Worm (Caenorhabditis elegans) whole organism, L4 larva: ENCODE results near the gene dif-1.

ENCODE experiments used
- F37D6.2 ChIP-seq: sonication (generic microtip); optimal IDR thresholded peaks from 2 replicates; lab custom pipeline; 2016; ENCODE audit warnings: mild to moderate bottlenecking, missing genetic modification characterization, missing compliant biosample characterization
- T20F7.1 ChIP-seq: fragments of 200-800 bp; sonication (Bioruptor generic); optimal IDR thresholded peaks from 2 replicates; lab custom pipeline; 2018; ENCODE audit warnings: mild to moderate bottlenecking, missing genetic modification characterization, missing compliant biosample characterization
- Y105C5A.15 ChIP-seq: fragments of 200-800 bp; sonication (Bioruptor generic); IDR thresholded peaks from 2 replicates; pipeline ENCODE4 v1.3.6; 2022; ENCODE audit warnings: missing genetic modification characterization, missing compliant biosample characterization
- Y48G9A.11 ChIP-seq: fragments of 200-800 bp; sonication (Bioruptor generic); IDR thresholded peaks from 2 replicates; pipeline ENCODE4 v1.3.6; 2022; ENCODE audit warnings: missing genetic modification reagents, missing genetic modification characterization, missing compliant biosample characterization
- ZK546.5 ChIP-seq, 2 experiments: sonication (generic microtip); optimal IDR thresholded peaks; 2 replicates each; lab custom pipeline; 2017; ENCODE audit warnings: missing biosample characterization in 2 of 2, missing genetic modification characterization in 2 of 2
- aly-2 ChIP-seq: sonication (generic microtip); optimal IDR thresholded peaks from 2 replicates; lab custom pipeline; 2018; ENCODE audit warnings: missing biosample characterization, missing genetic modification characterization
- ama-1 ChIP-seq: fragments of 150-350 bp; optimal IDR thresholded peaks from 2 replicates; lab custom pipeline; 2014; ENCODE audit warnings: inconsistent platforms, mixed read lengths
- arid-1 ChIP-seq: fragments of 200-800 bp; sonication (Bioruptor generic); conservative IDR thresholded peaks from 2 replicates; pipeline ENCODE4 v1.3.6; 2022; ENCODE audit warnings: missing genetic modification reagents, missing genetic modification characterization, missing compliant biosample characterization
- attf-4 ChIP-seq: sonication (generic microtip); optimal IDR thresholded peaks from 3 replicates; lab custom pipeline; 2017; ENCODE audit warnings: missing biosample characterization, missing genetic modification characterization
- ceh-28 ChIP-seq: fragments of 150-350 bp; optimal IDR thresholded peaks from 2 replicates; lab custom pipeline; 2014; ENCODE audit warnings: missing biosample characterization, missing genetic modification reagents, missing genetic modification characterization
- ctbp-1 ChIP-seq: fragments of 200-800 bp; sonication (Bioruptor generic); IDR thresholded peaks from 2 replicates; pipeline ENCODE4 v1.3.6; 2022; ENCODE audit warnings: missing genetic modification reagents, missing genetic modification characterization, missing compliant biosample characterization
- daf-16 ChIP-seq, 3 experiments: sonication (generic microtip); optimal IDR thresholded peaks; 2 replicates each; lab custom pipeline; 2016 to 2017; ENCODE audit warnings: missing genetic modification characterization in 3 of 3, missing genetic modification reagents in 3 of 3, mild to moderate bottlenecking in 2 of 3, missing compliant biosample characterization in 2 of 3, missing biosample characterization in 1 of 3, moderate library complexity in 1 of 3
- dmd-6 ChIP-seq: fragments of 200-800 bp; sonication (Bioruptor generic); IDR thresholded peaks from 2 replicates; pipeline ENCODE4 v1.3.6; 2022; ENCODE audit warnings: missing genetic modification reagents, missing genetic modification characterization, missing compliant biosample characterization
- dve-1 ChIP-seq: sonication (generic microtip); optimal IDR thresholded peaks from 2 replicates; lab custom pipeline; 2017; ENCODE audit warnings: antibody characterized with exemption, mild to moderate bottlenecking, missing genetic modification characterization, missing compliant biosample characterization; ENCODE audit not compliant: insufficient read depth
- egl-27 ChIP-seq: sonication (generic microtip); optimal IDR thresholded peaks from 3 replicates; lab custom pipeline; 2017; ENCODE audit warnings: missing biosample characterization, missing genetic modification reagents, missing genetic modification characterization
- egl-43 ChIP-seq: fragments of 200-800 bp; sonication (Bioruptor generic); IDR thresholded peaks from 2 replicates; pipeline ENCODE4 v1.3.6; 2022; ENCODE audit warnings: missing genetic modification reagents, missing genetic modification characterization, missing compliant biosample characterization
- fos-1 ChIP-seq: fragments of 150-350 bp; optimal IDR thresholded peaks from 2 replicates; lab custom pipeline; 2014; ENCODE audit warnings: missing biosample characterization, missing genetic modification characterization
- hif-1 ChIP-seq, 2 experiments: sonication (generic microtip); optimal IDR thresholded peaks; 2 replicates each; lab custom pipeline; 2016 to 2017; ENCODE audit warnings: missing compliant biosample characterization in 2 of 2, missing genetic modification characterization in 2 of 2, missing genetic modification reagents in 2 of 2, missing genotype in 2 of 2, mild to moderate bottlenecking in 1 of 2
- hlh-11 ChIP-seq: fragments of 200-800 bp; sonication (Bioruptor generic); optimal IDR thresholded peaks from 2 replicates; lab custom pipeline; 2018; ENCODE audit warnings: mild to moderate bottlenecking, missing genetic modification characterization, missing compliant biosample characterization
- lin-13 ChIP-seq: fragments of 150-350 bp; optimal IDR thresholded peaks from 2 replicates; lab custom pipeline; 2014; ENCODE audit warnings: missing biosample characterization, missing genetic modification reagents, missing genetic modification characterization
- lin-15B ChIP-seq: fragments of 150-350 bp; sonication (generic microtip); optimal IDR thresholded peaks from 3 replicates; lab custom pipeline; 2014; ENCODE audit warnings: missing biosample characterization, missing genetic modification characterization
- lin-39 ChIP-seq: fragments of 150-350 bp; optimal IDR thresholded peaks from 2 replicates; lab custom pipeline; 2014; ENCODE audit warnings: missing biosample characterization, missing genetic modification reagents, missing genetic modification characterization
- lsy-2 ChIP-seq, 2 experiments: fragments of 150-350 bp in 1 of 2; sonication (generic microtip) in 1 of 2; optimal IDR thresholded peaks; 2 replicates each; lab custom pipeline; 2014 to 2017; ENCODE audit warnings: missing biosample characterization in 2 of 2, missing genetic modification characterization in 2 of 2
- madf-5 ChIP-seq, 2 experiments: fragments of 200-800 bp; sonication (Bioruptor generic); IDR thresholded peaks; 2 replicates each; pipeline ENCODE4 v1.3.6; 2022; ENCODE audit warnings: missing compliant biosample characterization in 2 of 2, missing genetic modification characterization in 2 of 2
- mes-2 ChIP-seq: sonication (generic microtip); optimal IDR thresholded peaks from 2 replicates; lab custom pipeline; 2016; ENCODE audit warnings: missing genotype, mild to moderate bottlenecking, missing genetic modification characterization, missing compliant biosample characterization; ENCODE audit not compliant: poor library complexity, severe bottlenecking
- mxl-2 ChIP-seq: fragments of 200-800 bp; sonication (Bioruptor generic); conservative IDR thresholded peaks from 2 replicates; pipeline ENCODE4 v1.3.6; 2022; ENCODE audit warnings: missing genetic modification reagents, missing genetic modification characterization, missing compliant biosample characterization
- nhr-25 ChIP-seq: sonication (generic microtip); optimal IDR thresholded peaks from 2 replicates; lab custom pipeline; 2017; ENCODE audit warnings: missing genetic modification characterization, mild to moderate bottlenecking, missing compliant biosample characterization, antibody characterized with exemption, moderate library complexity, borderline replicate concordance; ENCODE audit not compliant: insufficient read depth
- nhr-41 ChIP-seq: fragments of 200-800 bp; sonication (Bioruptor generic); IDR thresholded peaks from 2 replicates; pipeline ENCODE4 v1.3.6; 2022; ENCODE audit warnings: missing genetic modification reagents, missing genetic modification characterization, missing compliant biosample characterization
- nhr-42 ChIP-seq: fragments of 200-800 bp; sonication (Bioruptor generic); IDR thresholded peaks from 2 replicates; pipeline ENCODE4 v1.3.6; 2022; ENCODE audit warnings: missing genetic modification characterization, missing compliant biosample characterization
- nhr-48 ChIP-seq: sonication (generic microtip); optimal IDR thresholded peaks from 2 replicates; lab custom pipeline; 2016; ENCODE audit warnings: mild to moderate bottlenecking, missing genetic modification characterization, missing compliant biosample characterization
- nhr-76 ChIP-seq: fragments of 150-350 bp; optimal IDR thresholded peaks from 2 replicates; lab custom pipeline; 2014; ENCODE audit warnings: missing biosample characterization, missing genetic modification characterization
- pha-4 ChIP-seq, 2 experiments: fragments of 150-350 bp in 1 of 2; fragments of 200-800 bp in 1 of 2; sonication (Bioruptor generic) in 1 of 2; IDR thresholded peaks in 1 of 2; optimal IDR thresholded peaks in 1 of 2; 2 replicates each; pipeline versions ENCODE4 v1.3.6 to Lab custom; 2014 to 2022; ENCODE audit warnings: missing genetic modification characterization in 2 of 2, missing genetic modification reagents in 2 of 2, missing biosample characterization in 1 of 2, missing compliant biosample characterization in 1 of 2
- php-3 ChIP-seq: fragments of 200-800 bp; sonication (Bioruptor generic); IDR thresholded peaks from 2 replicates; pipeline ENCODE4 v1.3.6; 2022; ENCODE audit warnings: missing genetic modification reagents, missing genetic modification characterization, missing compliant biosample characterization
- snpc-4 ChIP-seq: fragments of 150-350 bp; optimal IDR thresholded peaks from 2 replicates; lab custom pipeline; 2014; ENCODE audit warnings: missing biosample characterization, missing genetic modification characterization
- spr-1 ChIP-seq: sonication (generic microtip); optimal IDR thresholded peaks from 2 replicates; lab custom pipeline; 2016; ENCODE audit warnings: mild to moderate bottlenecking, missing genetic modification characterization, missing compliant biosample characterization
- spr-3 ChIP-seq: fragments of 200-800 bp; sonication (Bioruptor generic); optimal IDR thresholded peaks from 2 replicates; lab custom pipeline; 2018; ENCODE audit warnings: mild to moderate bottlenecking, missing genetic modification characterization, missing compliant biosample characterization
- tag-97 ChIP-seq: fragments of 200-800 bp; sonication (Bioruptor generic); IDR thresholded peaks from 2 replicates; pipeline ENCODE4 v1.3.6; 2022; ENCODE audit warnings: missing genetic modification characterization, missing compliant biosample characterization
- unc-130 ChIP-seq: sonication (generic microtip); optimal IDR thresholded peaks from 2 replicates; lab custom pipeline; 2016; ENCODE audit warnings: missing genetic modification reagents, missing genetic modification characterization, missing compliant biosample characterization
- unc-39 ChIP-seq: sonication (generic microtip); optimal IDR thresholded peaks from 2 replicates; lab custom pipeline; 2017; ENCODE audit warnings: missing biosample characterization, missing genetic modification characterization
- unc-62 ChIP-seq, 3 experiments: fragments of 150-350 bp in 1 of 3; sonication (generic microtip); optimal IDR thresholded peaks in 2 of 3; peaks in 1 of 3; 1 replicate in 1 of 3; 2 replicates in 2 of 3; lab custom pipeline; 2014 to 2017; ENCODE audit warnings: missing biosample characterization in 3 of 3, missing genetic modification characterization in 3 of 3, missing genetic modification reagents in 3 of 3, missing genotype in 1 of 3
- vab-7 ChIP-seq: fragments of 200-800 bp; sonication (Bioruptor generic); IDR thresholded peaks from 2 replicates; pipeline ENCODE4 v1.3.6; 2022; ENCODE audit warnings: missing genetic modification reagents, missing genetic modification characterization, missing compliant biosample characterization
- zfp-2 ChIP-seq: sonication (generic microtip); optimal IDR thresholded peaks from 2 replicates; lab custom pipeline; 2016; ENCODE audit warnings: mild to moderate bottlenecking, missing genetic modification characterization, missing compliant biosample characterization
- zfp-3 ChIP-seq: fragments of 200-800 bp; sonication (Bioruptor generic); conservative IDR thresholded peaks from 2 replicates; pipeline ENCODE4 v1.3.6; 2022; ENCODE audit warnings: missing genetic modification reagents, missing genetic modification characterization, missing compliant biosample characterization
- zip-11 ChIP-seq: fragments of 200-800 bp; sonication (Bioruptor generic); IDR thresholded peaks from 2 replicates; pipeline ENCODE4 v1.3.6; 2022; ENCODE audit warnings: missing genetic modification characterization, missing compliant biosample characterization
- zip-2 ChIP-seq: fragments of 150-350 bp; optimal IDR thresholded peaks from 2 replicates; lab custom pipeline; 2014; ENCODE audit warnings: missing biosample characterization, missing genetic modification characterization

Gene dif-1

DNA sequence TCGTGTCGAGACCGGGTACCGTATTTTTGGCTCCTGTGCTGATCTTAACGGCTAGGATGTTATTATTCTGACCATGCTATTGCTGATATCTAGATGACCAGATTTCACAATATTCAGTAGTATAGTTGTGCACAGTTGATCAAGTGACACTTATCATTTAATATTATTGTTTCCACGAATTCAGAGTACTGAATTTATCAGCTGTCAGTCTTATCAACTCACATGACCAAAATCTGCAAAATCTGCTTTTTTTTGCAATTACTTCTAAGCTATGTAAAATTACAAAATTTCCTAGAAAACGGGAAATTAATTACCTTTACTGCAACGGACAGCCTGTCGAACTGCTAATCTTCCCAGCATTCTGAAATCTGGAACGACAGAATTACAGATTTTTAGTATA lies 2.4 kb downstream of the dif-1 start, which contains the start of gene pam-1 (continued):
- TF ChIP-seq zfp-3 (GFP tag; lab: Robert Waterston, UW) (no peak), aly-2 (tag; lab: Kevin White, UChicago) (no peak), daf-16 (GFP tag; optimal IDR thresholded peaks at IDR 0.05; lab: Kevin White, UChicago) (no peak), daf-16 (tag; optimal IDR thresholded peaks at IDR 0.05; lab: Kevin White, UChicago) (peak; percentile 64), zip-11 (GFP tag; lab: Robert Waterston, UW) (no peak), dmd-6 (GFP tag; lab: Robert Waterston, UW) (peak; percentile 25; the same call in 1 of the 2 replicates), zfp-2 (no peak), dve-1 (peak; percentile 43), lin-13 (GFP tag; lab: Kevin White, UChicago) (no peak), T20F7.1 (GFP tag; lab: Kevin White, UChicago) (no peak), ceh-28 (tag; lab: Kevin White, UChicago) (no peak), mxl-2 (GFP tag; lab: Robert Waterston, UW) (no peak), egl-43 (GFP tag; lab: Robert Waterston, UW) (no peak), unc-130 (GFP tag; lab: Kevin White, UChicago) (no peak), zip-2 (tag; lab: Kevin White, UChicago) (no peak), nhr-41 (GFP tag; lab: Robert Waterston, UW) (no peak), Y105C5A.15 (GFP tag; lab: Robert Waterston, UW) (no peak), hlh-11 (peak; percentile 3)

ce11 chrIV:7549844-7550243 lies 3.0 kb downstream of the dif-1 start:
- no peak for TF ChIP-seq lin-15B (tag; lab: Kevin White, UChicago)
- no peak for TF ChIP-seq lin-39 (tag; lab: Kevin White, UChicago)
- peak; percentile 58; the same call in 1 of the 2 replicates for TF ChIP-seq nhr-42
- no peak for TF ChIP-seq zip-11 (GFP tag; lab: Robert Waterston, UW)
- TF ChIP-seq mes-2 (tag; lab: Kevin White, UChicago): peak; percentile 68
- TF ChIP-seq F37D6.2 (tag; lab: Kevin White, UChicago): no peak
- no peak for TF ChIP-seq nhr-25 (tag; lab: Kevin White, UChicago)
- no peak for TF ChIP-seq spr-3
- no peak for TF ChIP-seq fos-1 (tag; lab: Kevin White, UChicago)
- no peak for TF ChIP-seq spr-1 (tag; lab: Kevin White, UChicago)
- no peak for TF ChIP-seq arid-1 (GFP tag; lab: Robert Waterston, UW)
- TF ChIP-seq vab-7 (GFP tag; lab: Robert Waterston, UW): 0 out of 2 replicates have a peak, but pooled peaks have one; percentile 23
- no peak for TF ChIP-seq attf-4
- TF ChIP-seq daf-16 (GFP tag; optimal IDR thresholded peaks at IDR 0.05; lab: Kevin White, UChicago): no peak
- peak; percentile 83 for TF ChIP-seq daf-16 (tag; optimal IDR thresholded peaks at IDR 0.05; lab: Kevin White, UChicago)
- 0 out of 4 replicates have a peak, but pooled peaks of 1 of the 2 experiments have one; percentile 70 for TF ChIP-seq madf-5 (GFP tag; IDR thresholded peaks at IDR 0.05; lab: Robert Waterston, UW)
- TF ChIP-seq ama-1: no peak
- TF ChIP-seq snpc-4 (tag; lab: Kevin White, UChicago): no peak
- TF ChIP-seq T20F7.1 (GFP tag; lab: Kevin White, UChicago): no peak
- TF ChIP-seq unc-39 (tag; lab: Kevin White, UChicago): no peak
- TF ChIP-seq ctbp-1 (GFP tag; lab: Robert Waterston, UW): no peak
- TF ChIP-seq lsy-2 (tag; optimal IDR thresholded peaks at IDR 0.05; lab: Kevin White, UChicago): peak in 1 of 2 experiments; percentile 48
- TF ChIP-seq egl-27 (tag; lab: Kevin White, UChicago): no peak
- TF ChIP-seq nhr-76 (tag; lab: Kevin White, UChicago): no peak
- TF ChIP-seq ceh-28 (tag; lab: Kevin White, UChicago): no peak
- no peak; the same call in 1 of the 2 replicates for TF ChIP-seq php-3 (GFP tag; lab: Robert Waterston, UW)
- TF ChIP-seq zip-2 (tag; lab: Kevin White, UChicago): no peak
- 0 out of 2 replicates have a peak, but pooled peaks have one; percentile 21 for TF ChIP-seq Y48G9A.11 (GFP tag; lab: Robert Waterston, UW)
- TF ChIP-seq unc-62 (GFP tag; optimal IDR thresholded peaks at IDR 0.05 in 1 of 2; lab: Kevin White, UChicago): no peak
- TF ChIP-seq unc-62 (tag; optimal IDR thresholded peaks at IDR 0.05; lab: Kevin White, UChicago): no peak
- no peak for TF ChIP-seq pha-4 (GFP tag; IDR thresholded peaks at IDR 0.05; lab: Robert Waterston, UW)
- TF ChIP-seq pha-4 (tag; optimal IDR thresholded peaks at IDR 0.05; lab: Kevin White, UChicago): no peak
- TF ChIP-seq Y105C5A.15 (GFP tag; lab: Robert Waterston, UW): no peak
- no peak for TF ChIP-seq tag-97
- peak; percentile 65; the same call in 1 of the 2 replicates for TF ChIP-seq nhr-41 (GFP tag; lab: Robert Waterston, UW)
- no peak for TF ChIP-seq ZK546.5 (tag; optimal IDR thresholded peaks at IDR 0.05; lab: Kevin White, UChicago)
- TF ChIP-seq nhr-48 (tag; lab: Kevin White, UChicago): peak; percentile 20
- TF ChIP-seq dve-1: peak; percentile 61
- TF ChIP-seq hif-1 (tag; optimal IDR thresholded peaks at IDR 0.05; lab: Kevin White, UChicago): peak in 1 of 2 experiments; percentile 8
- no peak for TF ChIP-seq mxl-2 (GFP tag; lab: Robert Waterston, UW)
